Worm (Caenorhabditis elegans) whole organism, L4 larva: Measurements from ENCODE around the gene F46H5.4.

ENCODE experiments used
- R02D3.7 ChIP-seq: fragments of 150-350 bp; sonication (generic microtip); optimal IDR thresholded peaks from 3 replicates; lab custom pipeline; 2014; ENCODE audit warnings: missing biosample characterization, missing genetic modification characterization
- Y5F2A.4 ChIP-seq: fragments of 200-800 bp; sonication (Bioruptor generic); optimal IDR thresholded peaks from 2 replicates; lab custom pipeline; 2018; ENCODE audit warnings: mild to moderate bottlenecking, missing genetic modification characterization, missing compliant biosample characterization
- Y75B8A.6 ChIP-seq: fragments of 200-800 bp; sonication (Bioruptor generic); IDR thresholded peaks from 2 replicates; pipeline ENCODE4 v1.3.6; 2022; ENCODE audit warnings: missing genetic modification reagents, missing genetic modification characterization, missing compliant biosample characterization
- aha-1 ChIP-seq: fragments of 150-350 bp; peaks from one replicate; lab custom pipeline; 2014; ENCODE audit warnings: missing biosample characterization, missing genetic modification characterization
- ceh-28 ChIP-seq: fragments of 150-350 bp; optimal IDR thresholded peaks from 2 replicates; lab custom pipeline; 2014; ENCODE audit warnings: missing biosample characterization, missing genetic modification reagents, missing genetic modification characterization
- daf-8 ChIP-seq: fragments of 200-800 bp; sonication (Bioruptor generic); IDR thresholded peaks from 2 replicates; pipeline ENCODE4 v1.3.6; 2022; ENCODE audit warnings: missing genetic modification characterization, missing compliant biosample characterization
- dmd-6 ChIP-seq: fragments of 200-800 bp; sonication (Bioruptor generic); IDR thresholded peaks from 2 replicates; pipeline ENCODE4 v1.3.6; 2022; ENCODE audit warnings: missing genetic modification reagents, missing genetic modification characterization, missing compliant biosample characterization
- dmd-8 ChIP-seq: fragments of 200-800 bp; sonication (Bioruptor generic); IDR thresholded peaks from 2 replicates; pipeline ENCODE4 v1.3.6; 2022; ENCODE audit warnings: missing genetic modification characterization, missing compliant biosample characterization
- dmd-9 ChIP-seq: fragments of 200-800 bp; sonication (Bioruptor generic); IDR thresholded peaks from 2 replicates; pipeline ENCODE4 v1.3.6; 2022; ENCODE audit warnings: missing genetic modification reagents, missing genetic modification characterization, missing compliant biosample characterization
- dpl-1 ChIP-seq: fragments of 150-350 bp; optimal IDR thresholded peaks from 2 replicates; lab custom pipeline; 2014; ENCODE audit warnings: missing biosample characterization, missing genetic modification reagents, missing genetic modification characterization
- lim-7 ChIP-seq: fragments of 200-800 bp; sonication (Bioruptor generic); IDR thresholded peaks from 2 replicates; pipeline ENCODE4 v1.3.6; 2022; ENCODE audit warnings: missing genetic modification characterization, missing compliant biosample characterization
- lin-15B ChIP-seq: fragments of 150-350 bp; sonication (generic microtip); optimal IDR thresholded peaks from 3 replicates; lab custom pipeline; 2014; ENCODE audit warnings: missing biosample characterization, missing genetic modification characterization
- lin-29 ChIP-seq: fragments of 200-800 bp; sonication (Bioruptor generic); IDR thresholded peaks from 2 replicates; pipeline ENCODE4 v1.3.6; 2022; ENCODE audit warnings: missing genetic modification reagents, missing genetic modification characterization, missing compliant biosample characterization
- lin-39 ChIP-seq: fragments of 150-350 bp; optimal IDR thresholded peaks from 2 replicates; lab custom pipeline; 2014; ENCODE audit warnings: missing biosample characterization, missing genetic modification reagents, missing genetic modification characterization
- madf-9 ChIP-seq: fragments of 200-800 bp; sonication (Bioruptor generic); conservative IDR thresholded peaks from 2 replicates; pipeline ENCODE4 v1.3.6; 2022; ENCODE audit warnings: missing genetic modification reagents, missing genetic modification characterization, missing compliant biosample characterization
- mdl-1 ChIP-seq, 2 experiments: fragments of 150-350 bp in 1 of 2; sonication (generic microtip) in 1 of 2; optimal IDR thresholded peaks; 2 replicates each; lab custom pipeline; 2014 to 2017; ENCODE audit warnings: missing biosample characterization in 2 of 2, missing genetic modification characterization in 2 of 2
- mxl-3 ChIP-seq: fragments of 200-800 bp; sonication (Bioruptor generic); optimal IDR thresholded peaks from 2 replicates; lab custom pipeline; 2018; ENCODE audit warnings: mild to moderate bottlenecking, missing genetic modification characterization, missing compliant biosample characterization
- nhr-111 ChIP-seq: fragments of 200-800 bp; sonication (Bioruptor generic); optimal IDR thresholded peaks from 2 replicates; lab custom pipeline; 2018; ENCODE audit warnings: mild to moderate bottlenecking, missing genetic modification characterization, missing compliant biosample characterization
- nhr-25 ChIP-seq: sonication (generic microtip); optimal IDR thresholded peaks from 2 replicates; lab custom pipeline; 2017; ENCODE audit warnings: missing genetic modification characterization, mild to moderate bottlenecking, missing compliant biosample characterization, antibody characterized with exemption, moderate library complexity, borderline replicate concordance; ENCODE audit not compliant: insufficient read depth
- nhr-28 ChIP-seq: fragments of 150-350 bp; optimal IDR thresholded peaks from 2 replicates; lab custom pipeline; 2014; ENCODE audit warnings: missing biosample characterization, missing genetic modification characterization
- nhr-76 ChIP-seq: fragments of 150-350 bp; optimal IDR thresholded peaks from 2 replicates; lab custom pipeline; 2014; ENCODE audit warnings: missing biosample characterization, missing genetic modification characterization
- pha-4 ChIP-seq, 2 experiments: fragments of 150-350 bp in 1 of 2; fragments of 200-800 bp in 1 of 2; sonication (Bioruptor generic) in 1 of 2; IDR thresholded peaks in 1 of 2; optimal IDR thresholded peaks in 1 of 2; 2 replicates each; pipeline versions ENCODE4 v1.3.6 to Lab custom; 2014 to 2022; ENCODE audit warnings: missing genetic modification characterization in 2 of 2, missing genetic modification reagents in 2 of 2, missing biosample characterization in 1 of 2, missing compliant biosample characterization in 1 of 2
- sdz-12 ChIP-seq: fragments of 200-800 bp; sonication (Bioruptor generic); optimal IDR thresholded peaks from 2 replicates; lab custom pipeline; 2018; ENCODE audit warnings: mild to moderate bottlenecking, missing genetic modification characterization, missing compliant biosample characterization
- set-16 ChIP-seq: fragments of 200-800 bp; sonication (Bioruptor generic); IDR thresholded peaks from 2 replicates; pipeline ENCODE4 v1.3.6; 2022; ENCODE audit warnings: missing genetic modification reagents, missing genetic modification characterization, missing compliant biosample characterization
- snpc-4 ChIP-seq: fragments of 150-350 bp; optimal IDR thresholded peaks from 2 replicates; lab custom pipeline; 2014; ENCODE audit warnings: missing biosample characterization, missing genetic modification characterization
- spr-1 ChIP-seq: sonication (generic microtip); optimal IDR thresholded peaks from 2 replicates; lab custom pipeline; 2016; ENCODE audit warnings: mild to moderate bottlenecking, missing genetic modification characterization, missing compliant biosample characterization
- tag-97 ChIP-seq: fragments of 200-800 bp; sonication (Bioruptor generic); IDR thresholded peaks from 2 replicates; pipeline ENCODE4 v1.3.6; 2022; ENCODE audit warnings: missing genetic modification characterization, missing compliant biosample characterization
- unc-62 ChIP-seq, 3 experiments: fragments of 150-350 bp in 1 of 3; sonication (generic microtip); optimal IDR thresholded peaks in 2 of 3; peaks in 1 of 3; 1 replicate in 1 of 3; 2 replicates in 2 of 3; lab custom pipeline; 2014 to 2017; ENCODE audit warnings: missing biosample characterization in 3 of 3, missing genetic modification characterization in 3 of 3, missing genetic modification reagents in 3 of 3, missing genotype in 1 of 3
- vab-7 ChIP-seq: fragments of 200-800 bp; sonication (Bioruptor generic); IDR thresholded peaks from 2 replicates; pipeline ENCODE4 v1.3.6; 2022; ENCODE audit warnings: missing genetic modification reagents, missing genetic modification characterization, missing compliant biosample characterization

F46H5.4 gene

DNA sequence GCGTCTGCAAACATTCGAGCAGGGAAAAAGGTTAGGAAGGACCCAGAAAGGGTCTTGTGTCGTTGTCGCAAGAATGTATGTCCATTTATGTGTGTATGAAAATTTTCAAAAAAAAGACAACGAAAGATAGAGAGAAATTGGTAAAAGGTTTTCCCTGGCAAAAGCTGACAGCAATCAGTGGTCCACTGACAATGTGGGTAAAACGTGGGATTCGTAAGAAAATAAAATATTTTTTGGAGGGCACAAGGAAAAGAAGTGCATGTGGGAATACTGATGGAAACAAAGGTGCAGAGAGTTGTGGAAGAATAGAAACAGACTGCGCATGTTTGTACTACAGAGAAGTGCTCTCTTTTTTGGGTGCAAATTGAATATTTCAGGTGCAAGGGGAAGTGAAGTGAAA, 28.7 kb upstream of the F46H5.4 start:
- no peak for TF ChIP-seq dmd-9 (GFP tag; lab: Robert Waterston, UW)
- TF ChIP-seq unc-62 (GFP tag; optimal IDR thresholded peaks at IDR 0.05 in 1 of 2; lab: Kevin White, UChicago) = peak in 1 of 2 experiments; percentile 8
- no peak for TF ChIP-seq unc-62 (tag; optimal IDR thresholded peaks at IDR 0.05; lab: Kevin White, UChicago)
- peak; percentile 96 for TF ChIP-seq aha-1 (tag; lab: Kevin White, UChicago)
- TF ChIP-seq, all 104 proteins: peak for 2

- TF ChIP-seq set-16 (peak; percentile 36; the same call in 1 of the 2 replicates), dpl-1 (GFP tag; lab: Kevin White, UChicago) (no peak)
These were observed 26.9 kb upstream of the F46H5.4 start for ce11 chrX:7281347-7281746.

- TF ChIP-seq mxl-3 (GFP tag; lab: Kevin White, UChicago) (no peak), nhr-111 (GFP tag; lab: Kevin White, UChicago) (no peak), aha-1 (tag; lab: Kevin White, UChicago) (peak; percentile 34), dpl-1 (GFP tag; lab: Kevin White, UChicago) (no peak), mdl-1 (tag; optimal IDR thresholded peaks at IDR 0.05; lab: Kevin White, UChicago) (no peak), lim-7 (GFP tag; lab: Robert Waterston, UW) (no peak), nhr-76 (tag; lab: Kevin White, UChicago) (no peak), lin-15B (tag; lab: Kevin White, UChicago) (no peak), spr-1 (tag; lab: Kevin White, UChicago) (no peak), set-16 (peak; percentile 76), lin-39 (tag; lab: Kevin White, UChicago) (no peak), daf-8 (GFP tag; lab: Robert Waterston, UW) (no peak), nhr-25 (tag; lab: Kevin White, UChicago) (no peak), Y75B8A.6 (no peak), pha-4 (GFP tag; IDR thresholded peaks at IDR 0.05; lab: Robert Waterston, UW) (no peak), pha-4 (tag; optimal IDR thresholded peaks at IDR 0.05; lab: Kevin White, UChicago) (no peak), nhr-28 (tag; lab: Kevin White, UChicago) (no peak), madf-9 (no peak), dmd-8 (GFP tag; lab: Robert Waterston, UW) (no peak), vab-7 (no peak), unc-62 (GFP tag; optimal IDR thresholded peaks at IDR 0.05 in 1 of 2; lab: Kevin White, UChicago) (peak in 1 of 2 experiments; percentile 95), unc-62 (tag; optimal IDR thresholded peaks at IDR 0.05; lab: Kevin White, UChicago) (no peak)
These were observed 25.4 kb upstream of the F46H5.4 start, which contains the start of gene unc-10 for ce11 chrX:7279671-7280389. unc-10 (minus strand) TSS chrX:7280322.

ce11 chrX:7278095-7278494, 23.7 kb upstream of the F46H5.4 start:
- TF ChIP-seq sdz-12 (GFP tag; lab: Kevin White, UChicago) = no peak
- peak in 1 of 2 experiments; percentile 95 for TF ChIP-seq unc-62 (GFP tag; optimal IDR thresholded peaks at IDR 0.05 in 1 of 2; lab: Kevin White, UChicago)
- TF ChIP-seq unc-62 (tag; optimal IDR thresholded peaks at IDR 0.05; lab: Kevin White, UChicago) = no peak

DNA sequence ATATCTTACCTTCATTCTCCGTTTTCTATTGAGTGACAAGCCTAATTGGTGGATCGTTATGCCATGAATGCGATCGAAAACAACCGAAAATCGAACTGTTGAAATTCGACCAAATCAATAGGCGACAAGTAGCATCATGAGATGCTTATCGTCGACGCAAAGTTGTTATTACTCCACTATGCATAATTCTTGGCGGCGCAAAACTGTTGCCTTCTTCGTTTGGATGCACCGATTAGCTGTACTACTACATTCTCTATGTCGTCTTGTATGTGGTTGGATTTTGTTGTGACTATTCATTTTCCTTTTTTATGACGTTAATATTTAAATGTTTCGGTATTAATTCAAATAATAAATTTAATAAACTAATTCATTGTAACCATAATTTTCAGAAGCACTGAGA, 17.6 kb upstream of the F46H5.4 start, which contains the start of gene F46H5.11:
Gene F46H5.11 (minus strand): TSS at position 101 of the 400 bp plus-strand sequence.
- no peak for TF ChIP-seq Y5F2A.4
- no peak for TF ChIP-seq ceh-28
- no peak for TF ChIP-seq daf-8 (GFP tag; lab: Robert Waterston, UW)
- no peak for TF ChIP-seq dmd-6 (GFP tag; lab: Robert Waterston, UW)
- no peak for TF ChIP-seq lin-39 (tag; lab: Kevin White, UChicago)
- TF ChIP-seq snpc-4 (tag; lab: Kevin White, UChicago) = no peak
- TF ChIP-seq R02D3.7 (tag; lab: Kevin White, UChicago) = no peak
- TF ChIP-seq spr-1 (tag; lab: Kevin White, UChicago) = no peak
- TF ChIP-seq lin-29 (GFP tag; lab: Robert Waterston, UW) = no peak
- TF ChIP-seq lim-7 (GFP tag; lab: Robert Waterston, UW) = no peak
- no peak for TF ChIP-seq tag-97 (GFP tag; lab: Robert Waterston, UW)
- no peak for TF ChIP-seq dpl-1 (GFP tag; lab: Kevin White, UChicago)
